Worm (Caenorhabditis elegans) whole organism, L4/young adult: ENCODE measurements around the gene F49F1.12.

ENCODE experiments used
- W03F9.2 ChIP-seq: fragments of 150-350 bp; optimal IDR thresholded peaks from 2 replicates; lab custom pipeline; 2014; ENCODE audit warnings: missing biosample characterization, missing genetic modification characterization
- him-1 ChIP-seq: sonication (generic microtip); optimal IDR thresholded peaks from 2 replicates; lab custom pipeline; 2016; ENCODE audit warnings: missing genotype, missing genetic modification reagents, missing genetic modification characterization, missing compliant biosample characterization

DNA sequence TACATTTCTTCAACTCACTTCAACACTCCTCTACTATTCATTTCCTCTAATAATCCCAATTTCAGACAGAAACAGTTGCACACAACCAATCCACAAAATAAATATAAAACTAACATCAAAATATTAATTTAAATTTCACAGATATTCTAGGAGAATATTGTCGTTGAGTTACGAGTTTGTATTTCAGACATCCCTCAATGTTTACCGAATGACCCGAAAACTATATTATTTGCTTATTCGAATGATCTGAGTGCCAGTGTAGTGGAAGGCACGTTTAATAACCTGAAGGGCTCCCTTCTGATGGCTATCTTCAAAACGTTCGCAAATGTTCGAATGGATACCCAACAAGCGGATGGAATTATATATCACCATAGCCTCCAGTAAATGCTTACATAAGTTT is 1.9 kb upstream of the F49F1.12 start, which contains the start of gene R07C12.3:
- TF ChIP-seq W03F9.2 (tag; lab: Kevin White, UChicago) (no peak), him-1 (no peak)
